Worm (Caenorhabditis elegans) whole organism, early embryonic: Measurements from ENCODE around the gene exc-1.

Source experiments
- B0310.2 ChIP-seq: sonication (generic microtip); optimal IDR thresholded peaks from 2 replicates; lab custom pipeline; 2016; ENCODE audit warnings: mild to moderate bottlenecking, missing genetic modification characterization, missing compliant biosample characterization
- F13C5.2 ChIP-seq: sonication (generic microtip); optimal IDR thresholded peaks from 2 replicates; lab custom pipeline; 2017; ENCODE audit warnings: mild to moderate bottlenecking, missing genetic modification characterization, inconsistent platforms, missing compliant biosample characterization
- aly-1 ChIP-seq: sonication (generic microtip); optimal IDR thresholded peaks from 2 replicates; lab custom pipeline; 2016; ENCODE audit warnings: missing genetic modification characterization, missing compliant biosample characterization
- ama-1 ChIP-seq: fragments of 150-350 bp; optimal IDR thresholded peaks from 2 replicates; lab custom pipeline; 2014
- ceh-13 ChIP-seq: fragments of 200-800 bp; sonication (Bioruptor generic); optimal IDR thresholded peaks from 2 replicates; lab custom pipeline; 2018; ENCODE audit warnings: mild to moderate bottlenecking, missing genetic modification characterization, missing compliant biosample characterization
- ceh-36 ChIP-seq: sonication (generic microtip); optimal IDR thresholded peaks from 2 replicates; lab custom pipeline; 2016; ENCODE audit warnings: missing genetic modification characterization, inconsistent platforms, missing compliant biosample characterization
- ets-7 ChIP-seq: sonication (generic microtip); optimal IDR thresholded peaks from 2 replicates; lab custom pipeline; 2016; ENCODE audit warnings: missing genotype, missing genetic modification characterization, missing compliant biosample characterization
- flt-1 ChIP-seq: fragments of 200-800 bp; sonication (Bioruptor generic); IDR thresholded peaks from 2 replicates; pipeline ENCODE4 v1.3.6; 2022; ENCODE audit warnings: missing genetic modification characterization, missing compliant biosample characterization
- hmbx-1 ChIP-seq: sonication (generic microtip); optimal IDR thresholded peaks from 2 replicates; lab custom pipeline; 2016; ENCODE audit warnings: mild to moderate bottlenecking, missing genetic modification characterization, missing compliant biosample characterization
- hmg-4 ChIP-seq: fragments of 200-800 bp; sonication (Bioruptor generic); optimal IDR thresholded peaks from 2 replicates; lab custom pipeline; 2018; ENCODE audit warnings: mild to moderate bottlenecking, missing genetic modification characterization, missing compliant biosample characterization
- hnd-1 ChIP-seq: sonication (generic microtip); optimal IDR thresholded peaks from 2 replicates; lab custom pipeline; 2016; ENCODE audit warnings: missing genetic modification characterization, missing compliant biosample characterization
- pes-1 ChIP-seq: fragments of 200-800 bp; sonication (Bioruptor generic); IDR thresholded peaks from 2 replicates; pipeline ENCODE4 v1.3.6; 2022; ENCODE audit warnings: missing genetic modification reagents, missing genetic modification characterization, missing compliant biosample characterization
- scrt-1 ChIP-seq: fragments of 200-800 bp; sonication (Bioruptor generic); IDR thresholded peaks from 2 replicates; pipeline ENCODE4 v1.3.6; 2022; ENCODE audit warnings: missing genetic modification characterization, missing compliant biosample characterization
- sea-1 ChIP-seq: fragments of 200-800 bp; sonication (Bioruptor generic); conservative IDR thresholded peaks from 2 replicates; pipeline ENCODE4 v1.3.6; 2022; ENCODE audit warnings: missing genetic modification characterization, missing compliant biosample characterization
- tbx-11 ChIP-seq: fragments of 200-800 bp; sonication (Bioruptor generic); IDR thresholded peaks from 2 replicates; pipeline ENCODE4 v1.3.6; 2022; ENCODE audit warnings: missing genetic modification characterization, missing compliant biosample characterization
- tbx-37 ChIP-seq: fragments of 200-800 bp; sonication (Bioruptor generic); conservative IDR thresholded peaks from 2 replicates; pipeline ENCODE4 v1.3.6; 2022; ENCODE audit warnings: missing genetic modification reagents, missing genetic modification characterization, missing compliant biosample characterization
- tra-4 ChIP-seq: sonication (generic microtip); optimal IDR thresholded peaks from 2 replicates; lab custom pipeline; 2017; ENCODE audit warnings: missing genetic modification characterization, missing compliant biosample characterization

exc-1 gene

ce11 chrX:15440744-15441685, 36.2 kb downstream of the exc-1 start, which contains the start of gene mocs-1:
mocs-1 (minus strand) TSS chrX:15440794.
- TF ChIP-seq F13C5.2 (tag; lab: Kevin White, UChicago) (no peak), hmbx-1 (tag; lab: Kevin White, UChicago) (no peak)

- no peak for TF ChIP-seq pes-1 (GFP tag; lab: Robert Waterston, UW)
- TF ChIP-seq aly-1 (tag; lab: Kevin White, UChicago), result no peak
- TF ChIP-seq ets-7 (tag; lab: Kevin White, UChicago), result no peak
- TF ChIP-seq hmg-4 (GFP tag; lab: Kevin White, UChicago), result no peak
- TF ChIP-seq flt-1 (GFP tag; lab: Robert Waterston, UW), result no peak
- no peak for TF ChIP-seq hmbx-1 (tag; lab: Kevin White, UChicago)
- no peak for TF ChIP-seq sea-1 (GFP tag; lab: Robert Waterston, UW)
- no peak for TF ChIP-seq tbx-37 (GFP tag; lab: Robert Waterston, UW)
- no peak for TF ChIP-seq B0310.2 (tag; lab: Kevin White, UChicago)
- TF ChIP-seq ceh-13, result no peak
- no peak for TF ChIP-seq tbx-11 (GFP tag; lab: Robert Waterston, UW)
- no peak for TF ChIP-seq hnd-1 (tag; lab: Kevin White, UChicago)
- no peak for TF ChIP-seq ama-1 (lab: Kevin White, UChicago)
Measured at ce11 chrX:15438768-15439167, 38.4 kb downstream of the exc-1 start.

ce11 chrX:15434922-15435321, 42.3 kb downstream of the exc-1 start:
- TF ChIP-seq tbx-11 (GFP tag; lab: Robert Waterston, UW), result no peak
- TF ChIP-seq tra-4 (tag; lab: Kevin White, UChicago), result no peak
- no peak for TF ChIP-seq B0310.2 (tag; lab: Kevin White, UChicago)
- TF ChIP-seq sea-1 (GFP tag; lab: Robert Waterston, UW), result no peak
- TF ChIP-seq flt-1 (GFP tag; lab: Robert Waterston, UW), result no peak
- no peak for TF ChIP-seq ceh-36 (tag; lab: Kevin White, UChicago)
- TF ChIP-seq hnd-1 (tag; lab: Kevin White, UChicago), result no peak
- TF ChIP-seq ets-7 (tag; lab: Kevin White, UChicago), result no peak
- no peak for TF ChIP-seq hmbx-1 (tag; lab: Kevin White, UChicago)
- no peak for TF ChIP-seq hmg-4 (GFP tag; lab: Kevin White, UChicago)
- TF ChIP-seq aly-1 (tag; lab: Kevin White, UChicago), result no peak
- TF ChIP-seq ama-1 (lab: Kevin White, UChicago), result no peak
- TF ChIP-seq pes-1 (GFP tag; lab: Robert Waterston, UW), result no peak
- TF ChIP-seq F13C5.2 (tag; lab: Kevin White, UChicago), result no peak
- TF ChIP-seq tbx-37 (GFP tag; lab: Robert Waterston, UW), result no peak
- TF ChIP-seq ceh-13, result no peak
- no peak for TF ChIP-seq scrt-1 (GFP tag; lab: Robert Waterston, UW)

ce11 chrX:15433487-15433886, 43.7 kb downstream of the exc-1 start, which contains the start of gene flp-32:
flp-32 (plus strand) TSS chrX:15433787.
- no peak for TF ChIP-seq tbx-11 (GFP tag; lab: Robert Waterston, UW)
- TF ChIP-seq B0310.2 (tag; lab: Kevin White, UChicago), result no peak
- TF ChIP-seq ets-7 (tag; lab: Kevin White, UChicago), result no peak
- no peak for TF ChIP-seq hmg-4 (GFP tag; lab: Kevin White, UChicago)
- TF ChIP-seq hmbx-1 (tag; lab: Kevin White, UChicago), result no peak
- TF ChIP-seq F13C5.2 (tag; lab: Kevin White, UChicago), result no peak
- TF ChIP-seq ama-1 (lab: Kevin White, UChicago), result no peak
- no peak for TF ChIP-seq scrt-1 (GFP tag; lab: Robert Waterston, UW)
- no peak for TF ChIP-seq flt-1 (GFP tag; lab: Robert Waterston, UW)
- TF ChIP-seq ceh-13, result no peak
- TF ChIP-seq tra-4 (tag; lab: Kevin White, UChicago), result no peak
- TF ChIP-seq tbx-37 (GFP tag; lab: Robert Waterston, UW), result no peak
- no peak for TF ChIP-seq hnd-1 (tag; lab: Kevin White, UChicago)
- TF ChIP-seq sea-1 (GFP tag; lab: Robert Waterston, UW), result no peak
- TF ChIP-seq ceh-36 (tag; lab: Kevin White, UChicago), result no peak

ce11 chrX:15430983-15431382, 46.2 kb downstream of the exc-1 start, which contains the start of gene blos-8:
blos-8 (minus strand) TSS chrX:15431198.
- no peak for TF ChIP-seq ama-1 (lab: Kevin White, UChicago)

- TF ChIP-seq ceh-13 (no peak), B0310.2 (tag; lab: Kevin White, UChicago) (no peak), ets-7 (tag; lab: Kevin White, UChicago) (no peak), tbx-11 (GFP tag; lab: Robert Waterston, UW) (no peak), pes-1 (GFP tag; lab: Robert Waterston, UW) (no peak), sea-1 (GFP tag; lab: Robert Waterston, UW) (no peak), hmbx-1 (tag; lab: Kevin White, UChicago) (no peak), scrt-1 (GFP tag; lab: Robert Waterston, UW) (no peak), aly-1 (tag; lab: Kevin White, UChicago) (no peak), tbx-37 (GFP tag; lab: Robert Waterston, UW) (no peak), hmg-4 (GFP tag; lab: Kevin White, UChicago) (no peak), F13C5.2 (tag; lab: Kevin White, UChicago) (no peak), flt-1 (GFP tag; lab: Robert Waterston, UW) (no peak), ceh-36 (tag; lab: Kevin White, UChicago) (no peak), tra-4 (tag; lab: Kevin White, UChicago) (no peak), ama-1 (lab: Kevin White, UChicago) (no peak)
Measured at ce11 chrX:15427931-15428330, 49.3 kb downstream of the exc-1 start, which contains the start of gene nas-13. nas-13 (minus strand) TSS chrX:15428253.
